Fruit fly (Drosophila melanogaster) whole organism, embryonic: ENCODE data around the gene CG3598.
A peak's percentile ranks its signal among the peaks of the same experiment; 100 is the strongest.

ENCODE experiments used
- Atf6 ChIP-seq: fragments of 200-800 bp; sonication (Bioruptor generic); IDR thresholded peaks from 2 replicates; pipeline ENCODE4 v1.3.6; 2022; ENCODE audit warnings: missing biosample characterization, missing genetic modification characterization
- Awh ChIP-seq: fragments of 200-800 bp; sonication (Bioruptor generic); IDR thresholded peaks from 2 replicates; pipeline ENCODE4, ENCODE4 v1.3.6; 2022; ENCODE audit warnings: missing biosample characterization, missing genetic modification characterization
- Bteb2 ChIP-seq: fragments of 200-800 bp; sonication (Bioruptor generic); optimal IDR thresholded peaks from 2 replicates; lab custom pipeline; 2016; ENCODE audit warnings: missing biosample characterization, missing genetic modification characterization
- CG12219 ChIP-seq: fragments of 200-800 bp; sonication (Bioruptor generic); optimal IDR thresholded peaks from 3 replicates; lab custom pipeline; 2018; ENCODE audit warnings: missing biosample characterization, mild to moderate bottlenecking, missing genetic modification characterization
- CG12659 ChIP-seq: fragments of 200-800 bp; sonication (Bioruptor generic); optimal IDR thresholded peaks from 3 replicates; lab custom pipeline; 2017; ENCODE audit warnings: mild to moderate bottlenecking, missing biosample characterization, missing genetic modification reagents, missing genetic modification characterization
- CG13287 ChIP-seq: fragments of 200-800 bp; sonication (Bioruptor generic); IDR thresholded peaks from 2 replicates; pipeline ENCODE4 v1.3.6; 2022; ENCODE audit warnings: missing biosample characterization, missing genetic modification characterization; ENCODE audit not compliant: partially characterized antibody
- CG13894 ChIP-seq: fragments of 200-800 bp; sonication (Bioruptor generic); optimal IDR thresholded peaks from 3 replicates; lab custom pipeline; 2018; ENCODE audit warnings: missing biosample characterization, mild to moderate bottlenecking, missing genetic modification characterization, moderate library complexity
- CG1529 ChIP-seq: fragments of 200-800 bp; sonication (Bioruptor generic); optimal IDR thresholded peaks from 3 replicates; lab custom pipeline; 2018; ENCODE audit warnings: missing biosample characterization, missing genetic modification characterization
- CG18764 ChIP-seq: fragments of 200-800 bp; sonication (Bioruptor generic); optimal IDR thresholded peaks from 3 replicates; lab custom pipeline; 2016; ENCODE audit warnings: missing biosample characterization, missing genetic modification characterization
- CG3281 ChIP-seq: fragments of 200-800 bp; sonication (Bioruptor generic); optimal IDR thresholded peaks from 3 replicates; lab custom pipeline; 2017; ENCODE audit warnings: missing biosample characterization, mild to moderate bottlenecking, missing genetic modification characterization
- CG33213 ChIP-seq: fragments of 200-800 bp; sonication (Bioruptor generic); optimal IDR thresholded peaks from 3 replicates; lab custom pipeline; 2016; ENCODE audit warnings: missing biosample characterization, missing genetic modification characterization
- CG34422 ChIP-seq: fragments of 200-800 bp; sonication (Bioruptor generic); IDR thresholded peaks from 3 replicates; pipeline ENCODE4 v1.3.6; 2022; ENCODE audit warnings: missing biosample characterization, missing genetic modification characterization
- CG4617 ChIP-seq: fragments of 200-800 bp; sonication (Bioruptor generic); optimal IDR thresholded peaks from 3 replicates; lab custom pipeline; 2016; ENCODE audit warnings: missing biosample characterization, missing genetic modification characterization, borderline replicate concordance
- CG6175 ChIP-seq: fragments of 200-800 bp; sonication (Bioruptor generic); IDR thresholded peaks from 3 replicates; pipeline ENCODE4 v1.3.6; 2022; ENCODE audit warnings: missing biosample characterization, missing genetic modification characterization
- CG6791 ChIP-seq: fragments of 200-800 bp; sonication (Bioruptor generic); IDR thresholded peaks from 3 replicates; pipeline ENCODE4 v1.3.6; 2022; ENCODE audit warnings: missing biosample characterization, missing genetic modification characterization; ENCODE audit not compliant: partially characterized antibody
- CG7839 ChIP-seq: fragments of 200-800 bp; sonication (Bioruptor generic); optimal IDR thresholded peaks from 3 replicates; lab custom pipeline; 2018; ENCODE audit warnings: missing biosample characterization, mild to moderate bottlenecking, missing genetic modification characterization, moderate library complexity
- CG7928 ChIP-seq: fragments of 200-800 bp; sonication (Bioruptor generic); optimal IDR thresholded peaks from 2 replicates; lab custom pipeline; 2017; ENCODE audit warnings: missing biosample characterization, mild to moderate bottlenecking, missing genetic modification characterization
- CG7963 ChIP-seq: fragments of 200-800 bp; sonication (Bioruptor generic); IDR thresholded peaks from 3 replicates; pipeline ENCODE4 v1.3.6; 2022; ENCODE audit warnings: missing biosample characterization, missing genetic modification characterization; ENCODE audit not compliant: partially characterized antibody
- CG8089 ChIP-seq: fragments of 200-800 bp; sonication (Bioruptor generic); optimal IDR thresholded peaks from 3 replicates; lab custom pipeline; 2016; ENCODE audit warnings: missing biosample characterization, missing genetic modification characterization
- CG8924 ChIP-seq: fragments of 200-800 bp; optimal IDR thresholded peaks from 3 replicates; lab custom pipeline; 2019; ENCODE audit warnings: missing biosample characterization, mild to moderate bottlenecking, missing genetic modification characterization, moderate library complexity
- Dll ChIP-seq: fragments of 200-800 bp; sonication (Bioruptor generic); IDR thresholded peaks from 4 replicates; pipeline ENCODE4 v1.3.6; 2022; ENCODE audit warnings: missing biosample characterization, missing genetic modification characterization; ENCODE audit not compliant: partially characterized antibody
- Doc3 ChIP-seq: fragments of 200-800 bp; sonication (Bioruptor generic); IDR thresholded peaks from 3 replicates; pipeline ENCODE4 v1.3.6; 2022; ENCODE audit warnings: missing biosample characterization, missing genetic modification characterization; ENCODE audit not compliant: partially characterized antibody
- E2f2 ChIP-seq: fragments of 200-800 bp; sonication (Bioruptor generic); IDR thresholded peaks from 2 replicates; pipeline ENCODE4 v1.3.6; 2022; ENCODE audit warnings: missing biosample characterization, missing genetic modification characterization
- Hr78 ChIP-seq, 2 experiments: fragments of 200-800 bp in 1 of 2; fragments of >200 bp in 1 of 2; sonication (Bioruptor generic) in 1 of 2; optimal IDR thresholded peaks; 2 replicates each; lab custom pipeline; 2017 to 2019; ENCODE audit warnings: missing biosample characterization in 2 of 2, missing genetic modification characterization in 2 of 2, mild to moderate bottlenecking in 1 of 2, moderate library complexity in 1 of 2
- MBD-R2 ChIP-seq: fragments of 200-800 bp; sonication (Bioruptor generic); IDR thresholded peaks from 2 replicates; pipeline ENCODE4 v1.3.6; 2022; ENCODE audit warnings: missing biosample characterization, missing genetic modification characterization
- NK7.1 ChIP-seq: fragments of 200-800 bp; sonication (Bioruptor generic); optimal IDR thresholded peaks from 3 replicates; lab custom pipeline; 2016; ENCODE audit warnings: missing biosample characterization, missing genetic modification characterization
- Oaz ChIP-seq: fragments of 200-800 bp; sonication (Bioruptor generic); IDR thresholded peaks from 2 replicates; pipeline ENCODE4 v1.3.6; 2022; ENCODE audit warnings: missing biosample characterization, missing genetic modification characterization
- YL-1 ChIP-seq: fragments of 200-800 bp; sonication (Bioruptor generic); optimal IDR thresholded peaks from 3 replicates; lab custom pipeline; 2017; ENCODE audit warnings: missing biosample characterization, mild to moderate bottlenecking, missing genetic modification characterization
- amos ChIP-seq: fragments of 200-800 bp; sonication (Bioruptor generic); IDR thresholded peaks from 2 replicates; pipeline ENCODE4 v1.3.6; 2022; ENCODE audit warnings: missing biosample characterization, missing genetic modification characterization; ENCODE audit not compliant: partially characterized antibody
- ap ChIP-seq: fragments of 200-800 bp; sonication (Bioruptor generic); IDR thresholded peaks from 2 replicates; pipeline ENCODE4 v1.3.6; 2022; ENCODE audit warnings: missing biosample characterization, missing genetic modification characterization
- bab2 ChIP-seq: fragments of 200-800 bp; sonication (Bioruptor generic); optimal IDR thresholded peaks from 2 replicates; lab custom pipeline; 2016; ENCODE audit warnings: missing biosample characterization, missing genetic modification characterization
- chn ChIP-seq: fragments of 200-800 bp; sonication (Bioruptor generic); optimal IDR thresholded peaks from 2 replicates; lab custom pipeline; 2016; ENCODE audit warnings: missing biosample characterization, missing genetic modification characterization
- en ChIP-seq: fragments of 200-800 bp; sonication (Bioruptor generic); optimal IDR thresholded peaks from 2 replicates; lab custom pipeline; 2016; ENCODE audit warnings: missing biosample characterization, missing genetic modification characterization
- ewg ChIP-seq: fragments of 200-800 bp; sonication (Bioruptor generic); optimal IDR thresholded peaks from 3 replicates; lab custom pipeline; 2017; ENCODE audit warnings: mild to moderate bottlenecking, missing biosample characterization, missing genetic modification reagents, missing genetic modification characterization
- jumu ChIP-seq: fragments of 200-800 bp; sonication (Bioruptor generic); optimal IDR thresholded peaks from 3 replicates; lab custom pipeline; 2016; ENCODE audit warnings: missing biosample characterization, missing genetic modification characterization
- ken ChIP-seq: fragments of 200-800 bp; sonication (Bioruptor generic); IDR thresholded peaks from 3 replicates; pipeline ENCODE4 v1.3.6; 2022; ENCODE audit warnings: missing biosample characterization, missing genetic modification characterization
- nerfin-1 ChIP-seq: fragments of 200-800 bp; sonication (Bioruptor generic); optimal IDR thresholded peaks from 3 replicates; lab custom pipeline; 2019; ENCODE audit warnings: missing biosample characterization, mild to moderate bottlenecking, missing genetic modification characterization, moderate library complexity
- nom ChIP-seq: fragments of 200-800 bp; sonication (Bioruptor generic); optimal IDR thresholded peaks from 2 replicates; lab custom pipeline; 2017; ENCODE audit warnings: missing biosample characterization, missing genetic modification characterization, mild to moderate bottlenecking, moderate library complexity, missing genetic modification reagents
- p53 ChIP-seq: fragments of 200-800 bp; sonication (Bioruptor generic); optimal IDR thresholded peaks from 2 replicates; lab custom pipeline; 2016; ENCODE audit warnings: missing biosample characterization, missing genetic modification characterization
- phol ChIP-seq: fragments of 200-800 bp; sonication (Bioruptor generic); optimal IDR thresholded peaks from 3 replicates; lab custom pipeline; 2018; ENCODE audit warnings: missing biosample characterization, mild to moderate bottlenecking, missing genetic modification characterization, moderate library complexity
- pum ChIP-seq: fragments of 200-800 bp; sonication (Bioruptor generic); optimal IDR thresholded peaks from 2 replicates; lab custom pipeline; 2016; ENCODE audit warnings: missing biosample characterization, missing genetic modification characterization
- pzg ChIP-seq: fragments of 200-800 bp; sonication (Bioruptor generic); optimal IDR thresholded peaks from 3 replicates; lab custom pipeline; 2018; ENCODE audit warnings: missing biosample characterization, mild to moderate bottlenecking, missing genetic modification characterization, moderate library complexity
- sc ChIP-seq, 3 experiments: fragments of >200 bp in 2 of 3; fragments of 200-800 bp in 1 of 3; sonication (Bioruptor generic) in 1 of 3; optimal IDR thresholded peaks; 2 replicates in 2 of 3; 3 replicates in 1 of 3; lab custom pipeline; 2017; ENCODE audit warnings: mild to moderate bottlenecking in 1 of 3, missing biosample characterization in 1 of 3, missing genetic modification characterization in 1 of 3, missing genetic modification reagents in 1 of 3
- scrt ChIP-seq: fragments of 200-800 bp; sonication (Bioruptor generic); optimal IDR thresholded peaks from 2 replicates; lab custom pipeline; 2018; ENCODE audit warnings: missing biosample characterization, mild to moderate bottlenecking, missing genetic modification characterization, moderate library complexity
- sisA ChIP-seq: fragments of 200-800 bp; sonication (Bioruptor generic); IDR thresholded peaks from 2 replicates; pipeline ENCODE4 v1.3.6; 2022; ENCODE audit warnings: missing biosample characterization, missing genetic modification characterization
- sob ChIP-seq: fragments of 200-800 bp; sonication (Bioruptor generic); IDR thresholded peaks from 2 replicates; pipeline ENCODE4 v1.3.6; 2022; ENCODE audit warnings: missing biosample characterization, missing genetic modification characterization
- sr ChIP-seq: fragments of 200-800 bp; sonication (Bioruptor generic); IDR thresholded peaks from 3 replicates; pipeline ENCODE4 v1.3.6; 2022; ENCODE audit warnings: missing biosample characterization, missing genetic modification characterization
- zen2 ChIP-seq: fragments of 200-800 bp; sonication (Bioruptor generic); IDR thresholded peaks from 3 replicates; pipeline ENCODE4 v1.3.6; 2022; ENCODE audit warnings: missing biosample characterization, missing genetic modification characterization; ENCODE audit not compliant: partially characterized antibody
- zfh1 ChIP-seq: fragments of 200-800 bp; sonication (Bioruptor generic); IDR thresholded peaks from 3 replicates; pipeline ENCODE4 v1.3.6; 2022; ENCODE audit warnings: missing biosample characterization, missing genetic modification characterization

The CG3598 gene

dm6 chrX:2919742-2920141 lies 17.1 kb upstream of the CG3598 start, which contains the start of gene CG3588 (continued):
- peak; percentile 57 for TF ChIP-seq MBD-R2 (GFP tag; lab: Robert Waterston, UW)
- TF ChIP-seq amos (GFP tag; lab: Robert Waterston, UW) = no peak
- TF ChIP-seq CG3281 (GFP tag; lab: Kevin White, UChicago) = peak; percentile 78
- TF ChIP-seq sc (optimal IDR thresholded peaks at IDR 0.05; lab: Kevin White, UChicago) = no peak
- TF ChIP-seq sc (GFP tag; optimal IDR thresholded peaks at IDR 0.05; lab: Kevin White, UChicago) = no peak
- peak; percentile 42 for TF ChIP-seq NK7.1 (GFP tag; lab: Kevin White, UChicago)
- peak; percentile 43 for TF ChIP-seq CG12219 (GFP tag; lab: Kevin White, UChicago)
- peak; percentile 60 for TF ChIP-seq CG33213 (GFP tag; lab: Kevin White, UChicago)
- TF ChIP-seq ewg (GFP tag; lab: Kevin White, UChicago) = no peak
- no peak for TF ChIP-seq Dll
- TF ChIP-seq CG7963 (GFP tag; lab: Robert Waterston, UW) = no peak
- TF ChIP-seq zen2 (GFP tag; lab: Robert Waterston, UW) = no peak
- no peak for TF ChIP-seq CG6791 (GFP tag; lab: Robert Waterston, UW)
- peak; percentile 36 for TF ChIP-seq chn (GFP tag; lab: Kevin White, UChicago)
- TF ChIP-seq jumu (GFP tag; lab: Kevin White, UChicago) = no peak
- TF ChIP-seq Hr78 (GFP tag; optimal IDR thresholded peaks at IDR 0.05; lab: Kevin White, UChicago) = no peak
- TF ChIP-seq sr = 0 out of 3 replicates have a peak, but pooled peaks have one; percentile 14
- peak; percentile 43; the same call in 1 of the 2 replicates for TF ChIP-seq Awh
- TF ChIP-seq ap (GFP tag; lab: Robert Waterston, UW) = peak; percentile 59; the same call in 1 of the 2 replicates
- peak; percentile 21 for TF ChIP-seq CG1529
- TF ChIP-seq pzg (GFP tag; lab: Kevin White, UChicago) = no peak
- peak; percentile 81 for TF ChIP-seq sisA
- 0 out of 3 replicates have a peak, but pooled peaks have one; percentile 61 for TF ChIP-seq CG6175 (GFP tag; lab: Robert Waterston, UW)
- TF ChIP-seq nerfin-1 (tag; lab: Kevin White, UChicago) = no peak
- TF ChIP-seq CG18764 (GFP tag; lab: Kevin White, UChicago) = peak; percentile 18
- peak; percentile 73 for TF ChIP-seq bab2 (GFP tag; lab: Kevin White, UChicago)
- no peak for TF ChIP-seq YL-1 (GFP tag; lab: Kevin White, UChicago)
- peak; percentile 79 for TF ChIP-seq Atf6 (GFP tag; lab: Robert Waterston, UW)
- peak; percentile 56 for TF ChIP-seq Oaz (GFP tag; lab: Robert Waterston, UW)
- peak; percentile 45; the same call in 2 of the 3 replicates for TF ChIP-seq CG34422 (GFP tag; lab: Robert Waterston, UW)
- no peak for TF ChIP-seq CG7928 (GFP tag; lab: Kevin White, UChicago)
- peak; percentile 82 for TF ChIP-seq CG7839
- peak; percentile 18 for TF ChIP-seq CG8089 (GFP tag; lab: Kevin White, UChicago)
- peak; percentile 79 for TF ChIP-seq sob (GFP tag; lab: Robert Waterston, UW)
- no peak for TF ChIP-seq en
- TF ChIP-seq pum (GFP tag; lab: Kevin White, UChicago) = no peak
- TF ChIP-seq Bteb2 (GFP tag; lab: Kevin White, UChicago) = peak; percentile 80
- peak; percentile 49 for TF ChIP-seq CG8924
- no peak for TF ChIP-seq Doc3 (GFP tag; lab: Robert Waterston, UW)
- TF ChIP-seq scrt (GFP tag; lab: Kevin White, UChicago) = peak; percentile 62
- peak; percentile 68; the same call in 2 of the 3 replicates for TF ChIP-seq ken (GFP tag; lab: Robert Waterston, UW)
- TF ChIP-seq E2f2 = peak; percentile 51
- TF ChIP-seq nom (GFP tag; lab: Kevin White, UChicago) = no peak
- no peak for TF ChIP-seq CG4617 (GFP tag; lab: Kevin White, UChicago)
- peak; percentile 79 for TF ChIP-seq CG13894
- peak; percentile 65 for TF ChIP-seq CG12659
- peak; percentile 51 for TF ChIP-seq phol (tag; lab: Kevin White, UChicago)
- TF ChIP-seq p53 (GFP tag; lab: Kevin White, UChicago) = no peak
- peak; percentile 71; the same call in 1 of the 3 replicates for TF ChIP-seq zfh1 (GFP tag; lab: Robert Waterston, UW)
- TF ChIP-seq CG13287 (GFP tag; lab: Robert Waterston, UW) = no peak
